Worm (Caenorhabditis elegans) whole organism, L4 larva: ENCODE results near the gene Y53F4B.10.

Experiments
- D1046.2 ChIP-seq: fragments of 200-800 bp; sonication (Bioruptor generic); IDR thresholded peaks from 2 replicates; pipeline ENCODE4 v1.3.6; 2022; ENCODE audit warnings: missing genetic modification characterization, missing compliant biosample characterization
- lin-15B ChIP-seq: fragments of 150-350 bp; sonication (generic microtip); optimal IDR thresholded peaks from 3 replicates; lab custom pipeline; 2014; ENCODE audit warnings: missing biosample characterization, missing genetic modification characterization
- nhr-111 ChIP-seq: fragments of 200-800 bp; sonication (Bioruptor generic); optimal IDR thresholded peaks from 2 replicates; lab custom pipeline; 2018; ENCODE audit warnings: mild to moderate bottlenecking, missing genetic modification characterization, missing compliant biosample characterization
- nhr-28 ChIP-seq: fragments of 150-350 bp; optimal IDR thresholded peaks from 2 replicates; lab custom pipeline; 2014; ENCODE audit warnings: missing biosample characterization, missing genetic modification characterization
- nhr-42 ChIP-seq: fragments of 200-800 bp; sonication (Bioruptor generic); IDR thresholded peaks from 2 replicates; pipeline ENCODE4 v1.3.6; 2022; ENCODE audit warnings: missing genetic modification characterization, missing compliant biosample characterization
- nhr-6 ChIP-seq: fragments of 150-350 bp; optimal IDR thresholded peaks from 2 replicates; lab custom pipeline; 2014; ENCODE audit warnings: missing biosample characterization, missing genetic modification characterization
- zag-1 ChIP-seq: fragments of 150-350 bp; optimal IDR thresholded peaks from 2 replicates; lab custom pipeline; 2014; ENCODE audit warnings: missing biosample characterization, missing genetic modification characterization

DNA sequence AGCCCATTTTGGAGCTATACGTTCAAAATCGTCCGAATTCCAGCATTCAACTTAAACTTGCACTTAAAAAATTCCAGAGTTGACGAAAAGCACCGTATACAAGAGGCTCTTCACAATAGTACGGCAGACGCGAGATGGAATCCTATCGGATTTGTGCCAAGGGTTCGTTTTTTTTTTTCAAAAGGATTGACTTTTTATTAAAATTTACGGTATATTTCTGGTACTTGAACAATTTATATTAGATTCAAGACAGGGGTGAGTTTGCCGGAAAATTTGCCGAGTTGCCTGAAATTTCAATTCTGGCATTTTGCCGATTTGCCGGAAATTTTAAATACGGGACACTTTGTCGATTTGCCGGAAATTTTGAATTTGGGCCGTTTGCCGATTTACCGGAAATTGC, 39.0 kb upstream of the Y53F4B.10 start:
- TF ChIP-seq nhr-111 (GFP tag; lab: Kevin White, UChicago) (no peak), lin-15B (no peak), nhr-28 (tag; lab: Kevin White, UChicago) (no peak), nhr-6 (no peak), nhr-42 (no peak), D1046.2 (GFP tag; lab: Robert Waterston, UW) (no peak), zag-1 (tag; lab: Kevin White, UChicago) (no peak)
